Worm (Caenorhabditis elegans) whole organism, L3 larva: Measurements from ENCODE around the gene slcr-46.1.

ENCODE experiments used
- aly-2 ChIP-seq: fragments of 150-350 bp; optimal IDR thresholded peaks from 2 replicates; lab custom pipeline; 2014; ENCODE audit warnings: missing biosample characterization, missing genetic modification characterization
- egl-5 ChIP-seq: fragments of 150-350 bp; optimal IDR thresholded peaks from 2 replicates; lab custom pipeline; 2017; ENCODE audit warnings: missing biosample characterization, missing genetic modification reagents, missing genetic modification characterization, inconsistent platforms
- mdl-1 ChIP-seq: fragments of 150-350 bp; optimal IDR thresholded peaks from 2 replicates; lab custom pipeline; 2014; ENCODE audit warnings: missing biosample characterization, missing genetic modification characterization
- nhr-28 ChIP-seq: fragments of 150-350 bp; optimal IDR thresholded peaks from 2 replicates; lab custom pipeline; 2014; ENCODE audit warnings: missing biosample characterization, missing genetic modification characterization
- unc-62 ChIP-seq: fragments of 150-350 bp; sonication (generic microtip); optimal IDR thresholded peaks from 4 replicates; lab custom pipeline; 2014; ENCODE audit warnings: missing biosample characterization, missing genetic modification reagents, missing genetic modification characterization
- ztf-11 ChIP-seq: fragments of 150-350 bp; optimal IDR thresholded peaks from 2 replicates; lab custom pipeline; 2014; ENCODE audit warnings: missing biosample characterization, missing genetic modification characterization

DNA sequence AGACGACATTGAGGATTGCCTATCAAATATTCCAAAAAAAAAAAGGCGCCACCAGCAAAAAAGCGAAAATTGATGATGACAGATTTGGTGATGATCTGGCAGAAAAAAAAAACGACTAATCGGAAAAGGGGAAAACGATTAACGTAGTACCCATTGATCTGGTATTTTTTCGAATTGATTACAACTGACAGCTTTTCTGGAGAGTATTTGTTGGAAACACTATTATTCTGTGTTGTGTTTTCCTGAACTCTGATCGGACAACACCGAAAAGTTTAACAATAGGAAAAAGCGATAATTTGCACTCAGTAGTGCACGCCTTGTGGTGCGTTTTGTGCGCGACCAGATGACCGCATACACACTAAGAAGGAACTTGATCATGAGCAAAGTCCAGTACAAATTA, 32.5 kb downstream of the slcr-46.1 start:
- TF ChIP-seq egl-5 (tag; lab: Kevin White, UChicago) (no peak), nhr-28 (tag; lab: Kevin White, UChicago) (no peak), ztf-11 (tag; lab: Kevin White, UChicago) (no peak), unc-62 (GFP tag; lab: Kevin White, UChicago) (no peak), mdl-1 (no peak), aly-2 (tag; lab: Kevin White, UChicago) (no peak)
